Fruit fly (Drosophila melanogaster) whole organism, embryonic: ENCODE data around the gene RpS14a.
A peak's percentile ranks its signal among the peaks of the same experiment; 100 is the strongest.

ENCODE experiments used
- Abd-B ChIP-seq: fragments of 200-800 bp; sonication (Bioruptor generic); optimal IDR thresholded peaks from 2 replicates; lab custom pipeline; 2018; ENCODE audit warnings: missing biosample characterization, mild to moderate bottlenecking, missing genetic modification characterization, moderate library complexity
- CG10321 ChIP-seq: fragments of 200-800 bp; sonication (Bioruptor generic); IDR thresholded peaks from 2 replicates; pipeline ENCODE4 v1.3.6; 2022; ENCODE audit warnings: missing biosample characterization, missing genetic modification characterization
- CG11560 ChIP-seq: fragments of 200-800 bp; sonication (Bioruptor generic); IDR thresholded peaks from 3 replicates; pipeline ENCODE4 v1.3.6; 2022; ENCODE audit warnings: missing biosample characterization, missing genetic modification characterization
- CG12299 ChIP-seq: fragments of 200-800 bp; sonication (Bioruptor generic); optimal IDR thresholded peaks from 2 replicates; lab custom pipeline; 2018; ENCODE audit warnings: missing biosample characterization, mild to moderate bottlenecking, missing genetic modification characterization
- CG13624 ChIP-seq: fragments of 200-800 bp; sonication (Bioruptor generic); optimal IDR thresholded peaks from 2 replicates; lab custom pipeline; 2016; ENCODE audit warnings: missing biosample characterization, missing genetic modification characterization
- CG13894 ChIP-seq: fragments of 200-800 bp; sonication (Bioruptor generic); optimal IDR thresholded peaks from 3 replicates; lab custom pipeline; 2018; ENCODE audit warnings: missing biosample characterization, mild to moderate bottlenecking, missing genetic modification characterization, moderate library complexity
- CG1602 ChIP-seq: fragments of 200-800 bp; sonication (Bioruptor generic); optimal IDR thresholded peaks from 3 replicates; lab custom pipeline; 2016; ENCODE audit warnings: missing biosample characterization, missing genetic modification characterization
- CG16813 ChIP-seq: fragments of 200-800 bp; sonication (Bioruptor generic); IDR thresholded peaks from 3 replicates; pipeline ENCODE4 v1.3.6; 2022; ENCODE audit warnings: missing biosample characterization, missing genetic modification characterization; ENCODE audit not compliant: partially characterized antibody
- CG1832 ChIP-seq: fragments of 200-800 bp; sonication (Bioruptor generic); optimal IDR thresholded peaks from 2 replicates; lab custom pipeline; 2017; ENCODE audit warnings: missing biosample characterization, mild to moderate bottlenecking, missing genetic modification characterization, inconsistent platforms
- CG2116 ChIP-seq: fragments of 200-800 bp; sonication (Bioruptor generic); optimal IDR thresholded peaks from 3 replicates; lab custom pipeline; 2018; ENCODE audit warnings: missing biosample characterization, mild to moderate bottlenecking, missing genetic modification characterization
- CG32772 ChIP-seq: fragments of 200-800 bp; sonication (Bioruptor generic); IDR thresholded peaks from 2 replicates; pipeline ENCODE4 v1.3.6; 2022; ENCODE audit warnings: missing biosample characterization, missing genetic modification characterization
- CG33213 ChIP-seq: fragments of 200-800 bp; sonication (Bioruptor generic); optimal IDR thresholded peaks from 3 replicates; lab custom pipeline; 2016; ENCODE audit warnings: missing biosample characterization, missing genetic modification characterization
- CG33557 ChIP-seq: fragments of 200-800 bp; sonication (Bioruptor generic); optimal IDR thresholded peaks from 2 replicates; lab custom pipeline; 2019; ENCODE audit warnings: missing biosample characterization, mild to moderate bottlenecking, missing genetic modification characterization, moderate library complexity
- CG3407 ChIP-seq: fragments of 200-800 bp; sonication (Bioruptor generic); optimal IDR thresholded peaks from 2 replicates; lab custom pipeline; 2018; ENCODE audit warnings: missing biosample characterization, mild to moderate bottlenecking, missing genetic modification characterization
- CG3726 ChIP-seq: fragments of 200-800 bp; sonication (Bioruptor generic); IDR thresholded peaks from 3 replicates; pipeline ENCODE4, ENCODE4 v1.3.6; 2022; ENCODE audit warnings: missing biosample characterization, missing genetic modification characterization
- CG4424 ChIP-seq: fragments of 200-800 bp; sonication (Bioruptor generic); optimal IDR thresholded peaks from 3 replicates; lab custom pipeline; 2016; ENCODE audit warnings: missing biosample characterization, missing genetic modification characterization
- CG4730 ChIP-seq: fragments of 200-800 bp; sonication (Bioruptor generic); IDR thresholded peaks from 2 replicates; pipeline ENCODE4 v1.3.6; 2022; ENCODE audit warnings: missing biosample characterization, missing genetic modification characterization
- CG6791 ChIP-seq: fragments of 200-800 bp; sonication (Bioruptor generic); IDR thresholded peaks from 3 replicates; pipeline ENCODE4 v1.3.6; 2022; ENCODE audit warnings: missing biosample characterization, missing genetic modification characterization; ENCODE audit not compliant: partially characterized antibody
- Dad ChIP-seq: fragments of 200-800 bp; sonication (Bioruptor generic); optimal IDR thresholded peaks from 3 replicates; lab custom pipeline; 2016; ENCODE audit warnings: missing biosample characterization, missing genetic modification characterization
- Deaf1 ChIP-seq: fragments of 200-800 bp; optimal IDR thresholded peaks from 3 replicates; lab custom pipeline; 2019; ENCODE audit warnings: missing biosample characterization, mild to moderate bottlenecking, missing genetic modification characterization, moderate library complexity
- Dip3 ChIP-seq: fragments of 200-800 bp; sonication (Bioruptor generic); optimal IDR thresholded peaks from 3 replicates; lab custom pipeline; 2016; ENCODE audit warnings: missing biosample characterization, missing genetic modification characterization
- Dll ChIP-seq: fragments of 200-800 bp; sonication (Bioruptor generic); IDR thresholded peaks from 4 replicates; pipeline ENCODE4 v1.3.6; 2022; ENCODE audit warnings: missing biosample characterization, missing genetic modification characterization; ENCODE audit not compliant: partially characterized antibody
- Doc3 ChIP-seq: fragments of 200-800 bp; sonication (Bioruptor generic); IDR thresholded peaks from 3 replicates; pipeline ENCODE4 v1.3.6; 2022; ENCODE audit warnings: missing biosample characterization, missing genetic modification characterization; ENCODE audit not compliant: partially characterized antibody
- HLH54F ChIP-seq: fragments of 200-800 bp; sonication (Bioruptor generic); optimal IDR thresholded peaks from 3 replicates; lab custom pipeline; 2016; ENCODE audit warnings: missing biosample characterization, missing genetic modification characterization
- Meics ChIP-seq: fragments of 200-800 bp; sonication (Bioruptor generic); optimal IDR thresholded peaks from 2 replicates; lab custom pipeline; 2017; ENCODE audit warnings: missing biosample characterization, mild to moderate bottlenecking, missing genetic modification characterization
- Mes4 ChIP-seq: fragments of 200-800 bp; sonication (Bioruptor generic); optimal IDR thresholded peaks from 2 replicates; lab custom pipeline; 2016; ENCODE audit warnings: missing biosample characterization, missing genetic modification characterization
- Nf-YA ChIP-seq: fragments of 200-800 bp; sonication (Bioruptor generic); IDR thresholded peaks from 2 replicates; pipeline ENCODE4 v1.3.6; 2022; ENCODE audit warnings: missing biosample characterization, missing genetic modification characterization
- Oli ChIP-seq: fragments of 200-800 bp; sonication (Bioruptor generic); optimal IDR thresholded peaks from 2 replicates; lab custom pipeline; 2018; ENCODE audit warnings: missing biosample characterization, mild to moderate bottlenecking, missing genetic modification characterization, moderate library complexity
- Scr ChIP-seq: fragments of 200-800 bp; sonication (Bioruptor generic); IDR thresholded peaks from 2 replicates; pipeline ENCODE4 v1.3.6; 2022; ENCODE audit warnings: missing biosample characterization, missing genetic modification characterization; ENCODE audit not compliant: partially characterized antibody
- Sry-δ ChIP-seq: fragments of 200-800 bp; sonication (Bioruptor generic); optimal IDR thresholded peaks from 2 replicates; lab custom pipeline; 2016; ENCODE audit warnings: missing biosample characterization, missing genetic modification characterization
- Ssrp ChIP-seq: fragments of 200-800 bp; sonication (Bioruptor generic); optimal IDR thresholded peaks from 2 replicates; lab custom pipeline; 2018; ENCODE audit warnings: missing biosample characterization, mild to moderate bottlenecking, missing genetic modification characterization, moderate library complexity
- Taf1 ChIP-seq: fragments of 200-800 bp; sonication (Bioruptor generic); IDR thresholded peaks from 2 replicates; pipeline ENCODE4 v1.3.6; 2022; ENCODE audit warnings: missing biosample characterization, missing genetic modification characterization
- az2 ChIP-seq: fragments of 200-800 bp; sonication (Bioruptor generic); optimal IDR thresholded peaks from 3 replicates; lab custom pipeline; 2016; ENCODE audit warnings: missing biosample characterization, missing genetic modification characterization
- bigmax ChIP-seq: fragments of 200-800 bp; sonication (Bioruptor generic); optimal IDR thresholded peaks from 2 replicates; lab custom pipeline; 2018; ENCODE audit warnings: missing biosample characterization, mild to moderate bottlenecking, missing genetic modification characterization
- cato ChIP-seq: fragments of 200-800 bp; sonication (Bioruptor generic); optimal IDR thresholded peaks from 2 replicates; lab custom pipeline; 2016; ENCODE audit warnings: missing biosample characterization, missing genetic modification characterization, borderline replicate concordance
- croc ChIP-seq: fragments of 200-800 bp; sonication (Bioruptor generic); conservative IDR thresholded peaks from 3 replicates; pipeline ENCODE4 v1.3.6; 2022; ENCODE audit warnings: missing biosample characterization, missing genetic modification characterization
- ems ChIP-seq: fragments of 200-800 bp; sonication (Bioruptor generic); optimal IDR thresholded peaks from 3 replicates; lab custom pipeline; 2016; ENCODE audit warnings: missing biosample characterization, missing genetic modification characterization
- fru ChIP-seq: fragments of >200 bp; optimal IDR thresholded peaks from 2 replicates; lab custom pipeline; 2017
- grn ChIP-seq: fragments of 200-800 bp; sonication (Bioruptor generic); optimal IDR thresholded peaks from 3 replicates; lab custom pipeline; 2017; ENCODE audit warnings: missing biosample characterization, missing genetic modification characterization
- gt ChIP-seq: fragments of 200-800 bp; sonication (Bioruptor generic); IDR thresholded peaks from 2 replicates; pipeline ENCODE4 v1.3.6; 2022; ENCODE audit warnings: missing biosample characterization, missing genetic modification characterization
- hth ChIP-seq: fragments of >200 bp; optimal IDR thresholded peaks from 2 replicates; lab custom pipeline; 2017; ENCODE audit warnings: inconsistent platforms
- ken ChIP-seq: fragments of 200-800 bp; sonication (Bioruptor generic); IDR thresholded peaks from 3 replicates; pipeline ENCODE4 v1.3.6; 2022; ENCODE audit warnings: missing biosample characterization, missing genetic modification characterization
- knrl ChIP-seq: fragments of 200-800 bp; sonication (Bioruptor generic); IDR thresholded peaks from 3 replicates; pipeline ENCODE4 v1.3.6; 2022; ENCODE audit warnings: missing biosample characterization, missing genetic modification characterization; ENCODE audit not compliant: partially characterized antibody
- lilli ChIP-seq: fragments of 200-800 bp; sonication (Bioruptor generic); optimal IDR thresholded peaks from 3 replicates; lab custom pipeline; 2016; ENCODE audit warnings: missing biosample characterization, missing genetic modification characterization
- maf-S ChIP-seq: fragments of 200-800 bp; sonication (Bioruptor generic); optimal IDR thresholded peaks from 2 replicates; lab custom pipeline; 2016; ENCODE audit warnings: missing biosample characterization, missing genetic modification characterization
- mld ChIP-seq: fragments of 200-800 bp; sonication (Bioruptor generic); IDR thresholded peaks from 3 replicates; pipeline ENCODE4 v1.3.6; 2022; ENCODE audit warnings: missing biosample characterization, missing genetic modification characterization; ENCODE audit not compliant: partially characterized antibody
- pum ChIP-seq: fragments of 200-800 bp; sonication (Bioruptor generic); optimal IDR thresholded peaks from 2 replicates; lab custom pipeline; 2016; ENCODE audit warnings: missing biosample characterization, missing genetic modification characterization
- scrt ChIP-seq: fragments of 200-800 bp; sonication (Bioruptor generic); optimal IDR thresholded peaks from 2 replicates; lab custom pipeline; 2018; ENCODE audit warnings: missing biosample characterization, mild to moderate bottlenecking, missing genetic modification characterization, moderate library complexity
- sens ChIP-seq: fragments of 200-800 bp; sonication (Bioruptor generic); peaks from one replicate; lab custom pipeline; 2016; ENCODE audit warnings: missing biosample characterization, missing genetic modification characterization
- sna ChIP-seq: fragments of 200-800 bp; sonication (Bioruptor generic); IDR thresholded peaks from 2 replicates; pipeline ENCODE4 v1.3.6; 2022; ENCODE audit warnings: missing biosample characterization, missing genetic modification characterization; ENCODE audit not compliant: partially characterized antibody
- so ChIP-seq: fragments of 200-800 bp; sonication (Bioruptor generic); IDR thresholded peaks from 3 replicates; pipeline ENCODE4 v1.3.6; 2022; ENCODE audit warnings: missing biosample characterization, missing genetic modification characterization
- zf30C ChIP-seq: fragments of 200-800 bp; sonication (Bioruptor generic); optimal IDR thresholded peaks from 3 replicates; lab custom pipeline; 2018; ENCODE audit warnings: missing biosample characterization, mild to moderate bottlenecking, missing genetic modification characterization

Gene RpS14a

dm6 chrX:7931028-7931549 lies 2.5 kb upstream of the RpS14a start, which contains the start of gene mahe (continued):
- TF ChIP-seq ems (GFP tag; lab: Kevin White, UChicago) (no peak), Nf-YA (GFP tag; lab: Robert Waterston, UW) (no peak), knrl (GFP tag; lab: Robert Waterston, UW) (peak; percentile 80), scrt (peak; percentile 38), gt (GFP tag; lab: Robert Waterston, UW) (no peak), Dip3 (GFP tag; lab: Kevin White, UChicago) (no peak), CG3407 (GFP tag; lab: Kevin White, UChicago) (no peak), CG13624 (GFP tag; lab: Kevin White, UChicago) (no peak), bigmax (GFP tag; lab: Kevin White, UChicago) (no peak), CG12299 (tag; lab: Kevin White, UChicago) (no peak), CG32772 (GFP tag; lab: Robert Waterston, UW) (no peak), Scr (GFP tag; lab: Robert Waterston, UW) (peak; percentile 87), CG33213 (GFP tag; lab: Kevin White, UChicago) (no peak), Abd-B (no peak), Mes4 (GFP tag; lab: Kevin White, UChicago) (no peak), CG11560 (tag; lab: Robert Waterston, UW) (no peak), sens (peak; percentile 56), Dad (GFP tag; lab: Kevin White, UChicago) (no peak), CG33557 (GFP tag; lab: Kevin White, UChicago) (no peak), ken (GFP tag; lab: Robert Waterston, UW) (no peak), Ssrp (tag; lab: Kevin White, UChicago) (no peak), Oli (tag; lab: Kevin White, UChicago) (no peak), Doc3 (GFP tag; lab: Robert Waterston, UW) (peak; percentile 71), grn (GFP tag; lab: Kevin White, UChicago) (no peak), Meics (GFP tag; lab: Kevin White, UChicago) (no peak), CG1602 (GFP tag; lab: Kevin White, UChicago) (no peak), hth (lab: Kevin White, UChicago) (no peak), mld (GFP tag; lab: Robert Waterston, UW) (peak; percentile 18; the same call in 1 of the 3 replicates), zf30C (GFP tag; lab: Kevin White, UChicago) (no peak), Deaf1 (tag; lab: Kevin White, UChicago) (no peak), CG1832 (no peak), Taf1 (no peak), croc (GFP tag; lab: Robert Waterston, UW) (no peak), az2 (GFP tag; lab: Kevin White, UChicago) (no peak), CG6791 (GFP tag; lab: Robert Waterston, UW) (peak; percentile 91), lilli (GFP tag; lab: Kevin White, UChicago) (no peak), Sry-δ (peak; percentile 89), CG13894 (tag; lab: Kevin White, UChicago) (no peak), maf-S (no peak), CG2116 (peak; percentile 91), CG4730 (GFP tag; lab: Robert Waterston, UW) (no peak), pum (GFP tag; lab: Kevin White, UChicago) (no peak), sna (GFP tag; lab: Robert Waterston, UW) (peak; percentile 69), HLH54F (GFP tag; lab: Kevin White, UChicago) (no peak), Dll (GFP tag; lab: Robert Waterston, UW) (peak; percentile 87), CG16813 (peak; percentile 80), CG10321 (GFP tag; lab: Robert Waterston, UW) (no peak), CG4424 (no peak), CG3726 (GFP tag; lab: Robert Waterston, UW) (no peak), fru (lab: Kevin White, UChicago) (no peak), cato (no peak), so (GFP tag; lab: Robert Waterston, UW) (no peak)
